Worm (Caenorhabditis elegans) whole organism, L2 larva: Measurements from ENCODE around the gene pigm-1.

ENCODE experiments used
- C34F6.9 ChIP-seq: fragments of 150-350 bp; optimal IDR thresholded peaks from 2 replicates; lab custom pipeline; 2014; ENCODE audit warnings: missing biosample characterization, missing genetic modification characterization
- R02D3.7 ChIP-seq: fragments of 150-350 bp; optimal IDR thresholded peaks from 2 replicates; lab custom pipeline; 2014; ENCODE audit warnings: missing biosample characterization, missing genetic modification characterization
- aly-2 ChIP-seq: fragments of 150-350 bp; optimal IDR thresholded peaks from 2 replicates; lab custom pipeline; 2014; ENCODE audit warnings: missing biosample characterization, missing genetic modification characterization
- blmp-1 ChIP-seq: sonication (generic microtip); optimal IDR thresholded peaks from 2 replicates; lab custom pipeline; 2017; ENCODE audit warnings: missing genetic modification characterization, mild to moderate bottlenecking, missing compliant biosample characterization, antibody characterized with exemption, moderate library complexity; ENCODE audit not compliant: insufficient read depth
- egl-27 ChIP-seq: sonication (generic microtip); optimal IDR thresholded peaks from 3 replicates; lab custom pipeline; 2017; ENCODE audit warnings: missing biosample characterization, missing genetic modification reagents, missing genetic modification characterization
- mab-5 ChIP-seq: fragments of 150-350 bp; optimal IDR thresholded peaks from 2 replicates; lab custom pipeline; 2014; ENCODE audit warnings: missing biosample characterization, missing genetic modification characterization
- nhr-23 ChIP-seq: fragments of 150-350 bp; optimal IDR thresholded peaks from 2 replicates; lab custom pipeline; 2014; ENCODE audit warnings: missing biosample characterization, missing genetic modification reagents, missing genetic modification characterization
- nhr-237 ChIP-seq: fragments of 150-350 bp; optimal IDR thresholded peaks from 2 replicates; lab custom pipeline; 2014; ENCODE audit warnings: missing biosample characterization, missing genetic modification characterization
- sem-4 ChIP-seq: fragments of 150-350 bp; optimal IDR thresholded peaks from 2 replicates; lab custom pipeline; 2014; ENCODE audit warnings: missing biosample characterization, missing genetic modification reagents, missing genetic modification characterization
- skn-1 ChIP-seq: sonication (generic microtip); optimal IDR thresholded peaks from 2 replicates; lab custom pipeline; 2017; ENCODE audit warnings: missing biosample characterization, missing genetic modification characterization
- unc-62 ChIP-seq: fragments of 150-350 bp; optimal IDR thresholded peaks from 2 replicates; lab custom pipeline; 2014; ENCODE audit warnings: missing biosample characterization, missing genetic modification reagents, missing genetic modification characterization
- ztf-11 ChIP-seq: sonication (generic microtip); optimal IDR thresholded peaks from 2 replicates; lab custom pipeline; 2017; ENCODE audit warnings: missing biosample characterization, missing genetic modification characterization

pigm-1 gene

ce11 chrII:11396217-11396616 is 48.0 kb downstream of the pigm-1 start:
- TF ChIP-seq unc-62 (GFP tag; lab: Kevin White, UChicago), result no peak
- TF ChIP-seq skn-1, result no peak
- TF ChIP-seq, all 48 proteins: peak for 0

ce11 chrII:11398787-11399186 is 50.5 kb downstream of the pigm-1 start:
- TF ChIP-seq mab-5 (no peak), C34F6.9 (tag; lab: Kevin White, UChicago) (no peak), aly-2 (tag; lab: Kevin White, UChicago) (no peak), R02D3.7 (no peak), skn-1 (no peak), nhr-237 (tag; lab: Kevin White, UChicago) (no peak), sem-4 (no peak), nhr-23 (tag; lab: Kevin White, UChicago) (no peak), blmp-1 (tag; lab: Kevin White, UChicago) (no peak), ztf-11 (tag; lab: Kevin White, UChicago) (no peak), egl-27 (tag; lab: Kevin White, UChicago) (no peak)
